Fruit fly (Drosophila melanogaster) whole organism, embryonic: Measurements from ENCODE around the gene CG43116.

ENCODE experiments used
- Atf3 ChIP-seq: fragments of 200-800 bp; sonication (Bioruptor generic); optimal IDR thresholded peaks from 3 replicates; lab custom pipeline; 2016; ENCODE audit warnings: missing biosample characterization, missing genetic modification characterization
- CG12299 ChIP-seq: fragments of 200-800 bp; sonication (Bioruptor generic); optimal IDR thresholded peaks from 2 replicates; lab custom pipeline; 2018; ENCODE audit warnings: missing biosample characterization, mild to moderate bottlenecking, missing genetic modification characterization
- CG14667 ChIP-seq: fragments of 200-800 bp; sonication (Bioruptor generic); IDR thresholded peaks from 2 replicates; pipeline ENCODE4 v1.3.6; 2022; ENCODE audit warnings: missing biosample characterization, missing genetic modification characterization
- CG15269 ChIP-seq: fragments of 200-800 bp; sonication (Bioruptor generic); optimal IDR thresholded peaks from 2 replicates; lab custom pipeline; 2018; ENCODE audit warnings: missing biosample characterization, mild to moderate bottlenecking, missing genetic modification characterization, moderate library complexity
- CG17385 ChIP-seq: fragments of 200-800 bp; sonication (Bioruptor generic); optimal IDR thresholded peaks from 3 replicates; lab custom pipeline; 2018; ENCODE audit warnings: missing biosample characterization, mild to moderate bottlenecking, missing genetic modification characterization
- CG18011 ChIP-seq: fragments of 200-800 bp; sonication (Bioruptor generic); optimal IDR thresholded peaks from 2 replicates; lab custom pipeline; 2017; ENCODE audit warnings: missing biosample characterization, missing genetic modification characterization, mild to moderate bottlenecking, moderate library complexity, missing genotype
- CG18476 ChIP-seq: fragments of 200-800 bp; sonication (Bioruptor generic); optimal IDR thresholded peaks from 2 replicates; lab custom pipeline; 2016; ENCODE audit warnings: missing biosample characterization, mild to moderate bottlenecking, missing genetic modification characterization
- CG2129 ChIP-seq: fragments of 200-800 bp; sonication (Bioruptor generic); IDR thresholded peaks from 2 replicates; pipeline ENCODE4 v1.3.6; 2022; ENCODE audit warnings: missing biosample characterization, missing genetic modification characterization; ENCODE audit not compliant: partially characterized antibody
- CG2889 ChIP-seq: fragments of 200-800 bp; sonication (Bioruptor generic); IDR thresholded peaks from 3 replicates; pipeline ENCODE4 v1.3.6; 2022; ENCODE audit warnings: missing biosample characterization, missing genetic modification characterization
- CG4328 ChIP-seq: fragments of 200-800 bp; sonication (Bioruptor generic); optimal IDR thresholded peaks from 3 replicates; lab custom pipeline; 2017; ENCODE audit warnings: missing biosample characterization, missing genetic modification reagents, missing genetic modification characterization
- CG7786 ChIP-seq: fragments of 200-800 bp; sonication (Bioruptor generic); optimal IDR thresholded peaks from 2 replicates; lab custom pipeline; 2016; ENCODE audit warnings: missing biosample characterization, missing genetic modification characterization
- CG7839 ChIP-seq: fragments of 200-800 bp; sonication (Bioruptor generic); optimal IDR thresholded peaks from 3 replicates; lab custom pipeline; 2018; ENCODE audit warnings: missing biosample characterization, mild to moderate bottlenecking, missing genetic modification characterization, moderate library complexity
- Dek ChIP-seq: fragments of 200-800 bp; sonication (Bioruptor generic); optimal IDR thresholded peaks from 3 replicates; lab custom pipeline; 2019; ENCODE audit warnings: missing biosample characterization, mild to moderate bottlenecking, missing genetic modification characterization, moderate library complexity
- E2f1 ChIP-seq: fragments of 200-800 bp; sonication (Bioruptor generic); IDR thresholded peaks from 2 replicates; pipeline ENCODE4 v1.3.6; 2022; ENCODE audit warnings: missing biosample characterization, missing genetic modification characterization
- HLH4C ChIP-seq: fragments of 200-800 bp; sonication (Bioruptor generic); IDR thresholded peaks from 3 replicates; pipeline ENCODE4 v1.3.6; 2022; ENCODE audit warnings: missing biosample characterization, missing genetic modification characterization; ENCODE audit not compliant: partially characterized antibody
- HmgD ChIP-seq: fragments of 200-800 bp; sonication (Bioruptor generic); optimal IDR thresholded peaks from 3 replicates; lab custom pipeline; 2016; ENCODE audit warnings: missing biosample characterization, missing genetic modification characterization
- HmgZ ChIP-seq: fragments of 200-800 bp; sonication (Bioruptor generic); optimal IDR thresholded peaks from 2 replicates; lab custom pipeline; 2018; ENCODE audit warnings: missing biosample characterization, mild to moderate bottlenecking, missing genetic modification characterization
- MESR4 ChIP-seq: fragments of 200-800 bp; sonication (Bioruptor generic); optimal IDR thresholded peaks from 2 replicates; lab custom pipeline; 2018; ENCODE audit warnings: missing biosample characterization, mild to moderate bottlenecking, missing genetic modification characterization, moderate library complexity
- NfI ChIP-seq: fragments of 200-800 bp; sonication (Bioruptor generic); optimal IDR thresholded peaks from 3 replicates; lab custom pipeline; 2018; ENCODE audit warnings: missing biosample characterization, mild to moderate bottlenecking, missing genetic modification characterization, moderate library complexity
- Scr ChIP-seq: fragments of 200-800 bp; sonication (Bioruptor generic); IDR thresholded peaks from 2 replicates; pipeline ENCODE4 v1.3.6; 2022; ENCODE audit warnings: missing biosample characterization, missing genetic modification characterization; ENCODE audit not compliant: partially characterized antibody
- TFAM ChIP-seq: fragments of 200-800 bp; sonication (Bioruptor generic); optimal IDR thresholded peaks from 2 replicates; lab custom pipeline; 2017; ENCODE audit warnings: missing biosample characterization, missing genetic modification characterization, inconsistent platforms
- Usf ChIP-seq: fragments of 200-800 bp; sonication (Bioruptor generic); optimal IDR thresholded peaks from 2 replicates; lab custom pipeline; 2017; ENCODE audit warnings: missing genotype, missing biosample characterization, missing genetic modification characterization
- ab ChIP-seq: fragments of 200-800 bp; sonication (Bioruptor generic); optimal IDR thresholded peaks from 2 replicates; lab custom pipeline; 2016; ENCODE audit warnings: missing biosample characterization, missing genetic modification characterization
- cato ChIP-seq: fragments of 200-800 bp; sonication (Bioruptor generic); optimal IDR thresholded peaks from 2 replicates; lab custom pipeline; 2016; ENCODE audit warnings: missing biosample characterization, missing genetic modification characterization, borderline replicate concordance
- crp ChIP-seq, 2 experiments: fragments of 200-800 bp; sonication (Bioruptor generic); optimal IDR thresholded peaks; 2 replicates in 1 of 2; 3 replicates in 1 of 2; lab custom pipeline; 2017; ENCODE audit warnings: missing biosample characterization in 2 of 2, missing genetic modification characterization in 2 of 2, mild to moderate bottlenecking in 1 of 2, moderate library complexity in 1 of 2
- cwo ChIP-seq: fragments of 200-800 bp; sonication (Bioruptor generic); optimal IDR thresholded peaks from 3 replicates; lab custom pipeline; 2017; ENCODE audit warnings: missing biosample characterization, missing genetic modification characterization, mild to moderate bottlenecking, moderate library complexity, missing genetic modification reagents
- dan ChIP-seq: fragments of 200-800 bp; sonication (Bioruptor generic); IDR thresholded peaks from 2 replicates; pipeline ENCODE4 v1.3.6; 2022; ENCODE audit warnings: missing biosample characterization, missing genetic modification characterization
- emc ChIP-seq: fragments of 200-800 bp; sonication (Bioruptor generic); optimal IDR thresholded peaks from 2 replicates; lab custom pipeline; 2016; ENCODE audit warnings: missing biosample characterization, missing genetic modification characterization
- fd3F ChIP-seq: fragments of 200-800 bp; sonication (Bioruptor generic); optimal IDR thresholded peaks from 2 replicates; lab custom pipeline; 2018; ENCODE audit warnings: missing biosample characterization, mild to moderate bottlenecking, missing genetic modification characterization, moderate library complexity
- fru ChIP-seq: fragments of >200 bp; optimal IDR thresholded peaks from 2 replicates; lab custom pipeline; 2017
- grn ChIP-seq: fragments of 200-800 bp; sonication (Bioruptor generic); optimal IDR thresholded peaks from 3 replicates; lab custom pipeline; 2017; ENCODE audit warnings: missing biosample characterization, missing genetic modification characterization
- hth ChIP-seq: fragments of >200 bp; optimal IDR thresholded peaks from 2 replicates; lab custom pipeline; 2017; ENCODE audit warnings: inconsistent platforms
- jigr1 ChIP-seq: fragments of 200-800 bp; sonication (Bioruptor generic); IDR thresholded peaks from 3 replicates; pipeline ENCODE4 v1.3.6; 2022; ENCODE audit warnings: missing biosample characterization, missing genetic modification characterization
- kay ChIP-seq: fragments of 200-800 bp; sonication (Bioruptor generic); optimal IDR thresholded peaks from 2 replicates; lab custom pipeline; 2016; ENCODE audit warnings: missing biosample characterization, missing genetic modification characterization
- klu ChIP-seq: fragments of 200-800 bp; sonication (Bioruptor generic); IDR thresholded peaks from 2 replicates; pipeline ENCODE4 v1.3.6; 2022; ENCODE audit warnings: missing biosample characterization, missing genetic modification characterization
- nom ChIP-seq: fragments of 200-800 bp; sonication (Bioruptor generic); optimal IDR thresholded peaks from 2 replicates; lab custom pipeline; 2017; ENCODE audit warnings: missing biosample characterization, missing genetic modification characterization, mild to moderate bottlenecking, moderate library complexity, missing genetic modification reagents
- pnt ChIP-seq: fragments of 200-800 bp; sonication (Bioruptor generic); optimal IDR thresholded peaks from 3 replicates; lab custom pipeline; 2016; ENCODE audit warnings: missing biosample characterization, missing genetic modification characterization
- sens ChIP-seq: fragments of 200-800 bp; sonication (Bioruptor generic); peaks from one replicate; lab custom pipeline; 2016; ENCODE audit warnings: missing biosample characterization, missing genetic modification characterization
- sug ChIP-seq: fragments of 200-800 bp; optimal IDR thresholded peaks from 2 replicates; lab custom pipeline; 2019; ENCODE audit warnings: missing biosample characterization, mild to moderate bottlenecking, missing genetic modification characterization, moderate library complexity
- ttk ChIP-seq: fragments of 200-800 bp; sonication (Bioruptor generic); IDR thresholded peaks from 2 replicates; pipeline ENCODE4 v2.1.2; 2022; ENCODE audit warnings: missing biosample characterization, missing genetic modification characterization
- unc-4 ChIP-seq: fragments of 200-800 bp; sonication (Bioruptor generic); IDR thresholded peaks from 2 replicates; pipeline ENCODE4 v1.3.6; 2022; ENCODE audit warnings: missing biosample characterization, missing genetic modification characterization; ENCODE audit not compliant: partially characterized antibody
- usp ChIP-seq: fragments of >200 bp; optimal IDR thresholded peaks from 2 replicates; lab custom pipeline; 2017; ENCODE audit warnings: missing biosample characterization, missing genetic modification characterization
- vfl ChIP-seq: fragments of 200-800 bp; sonication (Bioruptor generic); optimal IDR thresholded peaks from 2 replicates; lab custom pipeline; 2016; ENCODE audit warnings: missing biosample characterization, missing genetic modification characterization
- zen2 ChIP-seq: fragments of 200-800 bp; sonication (Bioruptor generic); IDR thresholded peaks from 3 replicates; pipeline ENCODE4 v1.3.6; 2022; ENCODE audit warnings: missing biosample characterization, missing genetic modification characterization; ENCODE audit not compliant: partially characterized antibody

The CG43116 gene

dm6 chr3R:26042131-26042885 lies 45.5 kb upstream of the CG43116 start (continued):
- TF ChIP-seq MESR4 (GFP tag; lab: Kevin White, UChicago) (peak; percentile 67), Usf (GFP tag; lab: Kevin White, UChicago) (peak; percentile 88), usp (no peak), CG17385 (GFP tag; lab: Kevin White, UChicago) (peak; percentile 93), ab (GFP tag; lab: Kevin White, UChicago) (peak; percentile 98), CG15269 (tag; lab: Kevin White, UChicago) (peak; percentile 95), jigr1 (GFP tag; lab: Robert Waterston, UW) (peak; percentile 91), CG7839 (tag; lab: Kevin White, UChicago) (peak; percentile 96), cato (GFP tag; lab: Kevin White, UChicago) (peak; percentile 93), zen2 (GFP tag; lab: Robert Waterston, UW) (no peak), kay (GFP tag; lab: Kevin White, UChicago) (peak; percentile 90), HmgD (GFP tag; lab: Kevin White, UChicago) (peak; percentile 96), klu (GFP tag; lab: Robert Waterston, UW) (peak; percentile 92), unc-4 (GFP tag; lab: Robert Waterston, UW) (no peak), cwo (GFP tag; lab: Kevin White, UChicago) (peak; percentile 94), NfI (GFP tag; lab: Kevin White, UChicago) (peak; percentile 96), E2f1 (GFP tag; lab: Robert Waterston, UW) (peak; percentile 96), sug (tag; lab: Kevin White, UChicago) (peak; percentile 85), crp (GFP tag; optimal IDR thresholded peaks at IDR 0.05; lab: Kevin White, UChicago) (peak in 1 of 2 experiments; percentile 65), HLH4C (GFP tag; lab: Robert Waterston, UW) (no peak; the same call in 2 of the 3 replicates), CG2129 (GFP tag; lab: Robert Waterston, UW) (no peak), dan (peak; percentile 83), CG14667 (GFP tag; lab: Robert Waterston, UW) (peak; percentile 95), sens (peak; percentile 100), pnt (peak; percentile 96), CG18011 (peak; percentile 90), grn (GFP tag; lab: Kevin White, UChicago) (peak; percentile 71), vfl (peak; percentile 94), Dek (peak; percentile 91), fd3F (peak; percentile 89), CG7786 (GFP tag; lab: Kevin White, UChicago) (peak; percentile 97), ttk (GFP tag; lab: Robert Waterston, UW) (peak; percentile 96), HmgZ (tag; lab: Kevin White, UChicago) (peak; percentile 96), CG4328 (peak; percentile 89), fru (lab: Kevin White, UChicago) (peak; percentile 51), Atf3 (GFP tag; lab: Kevin White, UChicago) (peak; percentile 96), TFAM (GFP tag; lab: Kevin White, UChicago) (peak; percentile 81), hth (lab: Kevin White, UChicago) (no peak), CG2889 (GFP tag; lab: Robert Waterston, UW) (peak; percentile 97), CG12299 (tag; lab: Kevin White, UChicago) (peak; percentile 77), emc (peak; percentile 91), CG18476 (GFP tag; lab: Kevin White, UChicago) (peak; percentile 94), Scr (GFP tag; lab: Robert Waterston, UW) (no peak), nom (GFP tag; lab: Kevin White, UChicago) (peak; percentile 75)
